Worm (Caenorhabditis elegans) whole organism, young adult: ENCODE measurements around the gene mth-2.

ENCODE experiments used
- B0035.1 ChIP-seq: sonication (generic microtip); optimal IDR thresholded peaks from 2 replicates; lab custom pipeline; 2016; ENCODE audit warnings: missing genetic modification characterization, mild to moderate bottlenecking, missing compliant biosample characterization, missing genotype, missing genetic modification reagents
- F55B11.4 ChIP-seq: sonication (generic microtip); optimal IDR thresholded peaks from 2 replicates; lab custom pipeline; 2016; ENCODE audit warnings: missing compliant biosample characterization, missing genetic modification characterization, borderline replicate concordance; ENCODE audit not compliant: insufficient read depth
- K12H6.12 ChIP-seq: fragments of 200-800 bp; sonication (Bioruptor generic); optimal IDR thresholded peaks from 2 replicates; lab custom pipeline; 2018; ENCODE audit warnings: mild to moderate bottlenecking, missing genetic modification characterization, missing compliant biosample characterization
- Y53G8AR.9 ChIP-seq: fragments of 200-800 bp; sonication (Bioruptor generic); conservative IDR thresholded peaks from 2 replicates; pipeline ENCODE4 v1.3.6; 2022; ENCODE audit warnings: missing genetic modification reagents, missing genetic modification characterization, missing compliant biosample characterization
- attf-3 ChIP-seq: fragments of 200-800 bp; sonication (Bioruptor generic); conservative IDR thresholded peaks from 2 replicates; pipeline ENCODE4 v1.3.6; 2022; ENCODE audit warnings: missing genetic modification reagents, missing genetic modification characterization, missing compliant biosample characterization
- attf-5 ChIP-seq: fragments of 200-800 bp; sonication (Bioruptor generic); optimal IDR thresholded peaks from 2 replicates; lab custom pipeline; 2018; ENCODE audit warnings: mild to moderate bottlenecking, missing genetic modification characterization, missing compliant biosample characterization
- attf-6 ChIP-seq: fragments of 200-800 bp; sonication (Bioruptor generic); IDR thresholded peaks from 2 replicates; pipeline ENCODE4 v1.3.6; 2022; ENCODE audit warnings: missing genetic modification reagents, missing genetic modification characterization, missing compliant biosample characterization
- cebp-1 ChIP-seq, 2 experiments: fragments of 200-800 bp in 1 of 2; sonication (Bioruptor generic) in 1 of 2; sonication (generic microtip) in 1 of 2; IDR thresholded peaks in 1 of 2; optimal IDR thresholded peaks in 1 of 2; 2 replicates each; pipeline versions ENCODE4 v1.3.6 to Lab custom; 2017 to 2022; ENCODE audit warnings: missing compliant biosample characterization in 2 of 2, missing genetic modification characterization in 2 of 2, mild to moderate bottlenecking in 1 of 2, missing genetic modification reagents in 1 of 2, moderate library complexity in 1 of 2
- egl-18 ChIP-seq: fragments of 200-800 bp; sonication (Bioruptor generic); IDR thresholded peaks from 2 replicates; pipeline ENCODE4 v1.3.6; 2022; ENCODE audit warnings: missing genetic modification reagents, missing genetic modification characterization, missing compliant biosample characterization
- egl-44 ChIP-seq: fragments of 200-800 bp; sonication (Bioruptor generic); IDR thresholded peaks from 2 replicates; pipeline ENCODE4 v1.3.6; 2022; ENCODE audit warnings: missing genetic modification reagents, missing genetic modification characterization, missing compliant biosample characterization
- fkh-3 ChIP-seq: sonication (generic microtip); optimal IDR thresholded peaks from 2 replicates; lab custom pipeline; 2016; ENCODE audit warnings: mild to moderate bottlenecking, missing genetic modification characterization, missing compliant biosample characterization
- gei-17 ChIP-seq: fragments of 200-800 bp; sonication (Bioruptor generic); optimal IDR thresholded peaks from 2 replicates; lab custom pipeline; 2018; ENCODE audit warnings: mild to moderate bottlenecking, missing genetic modification characterization, missing compliant biosample characterization
- hlh-12 ChIP-seq: sonication (generic microtip); optimal IDR thresholded peaks from 2 replicates; lab custom pipeline; 2016; ENCODE audit warnings: missing genetic modification characterization, missing compliant biosample characterization
- hlh-26 ChIP-seq: fragments of 200-800 bp; sonication (Bioruptor generic); conservative IDR thresholded peaks from 2 replicates; pipeline ENCODE4 v1.3.6; 2022; ENCODE audit warnings: missing genetic modification reagents, missing genetic modification characterization, missing compliant biosample characterization
- hrde-1 ChIP-seq: sonication (generic microtip); optimal IDR thresholded peaks from 2 replicates; lab custom pipeline; 2016; ENCODE audit warnings: missing genetic modification characterization, mild to moderate bottlenecking, missing compliant biosample characterization, moderate library complexity, missing genotype, missing genetic modification reagents, borderline replicate concordance
- lag-1 ChIP-seq: fragments of 200-800 bp; sonication (Bioruptor generic); IDR thresholded peaks from 2 replicates; pipeline ENCODE4 v1.3.6; 2022; ENCODE audit warnings: missing genetic modification reagents, missing genetic modification characterization, missing compliant biosample characterization
- let-526 ChIP-seq: fragments of 200-800 bp; sonication (Bioruptor generic); IDR thresholded peaks from 2 replicates; pipeline ENCODE4 v1.3.6; 2022; ENCODE audit warnings: missing genetic modification reagents, missing genetic modification characterization, missing compliant biosample characterization
- lin-35 ChIP-seq, 3 experiments: fragments of 150-350 bp in 2 of 3; sonication (generic microtip) in 1 of 3; optimal IDR thresholded peaks; 2 replicates each; lab custom pipeline; 2014 to 2018; ENCODE audit warnings: missing biosample characterization in 3 of 3, missing genetic modification characterization in 3 of 3, missing genetic modification reagents in 3 of 3
- madf-6 ChIP-seq: fragments of 200-800 bp; sonication (Bioruptor generic); IDR thresholded peaks from 2 replicates; pipeline ENCODE4 v1.3.6; 2022; ENCODE audit warnings: missing genetic modification reagents, missing genetic modification characterization, missing compliant biosample characterization
- madf-8 ChIP-seq: fragments of 200-800 bp; sonication (Bioruptor generic); conservative IDR thresholded peaks from 2 replicates; pipeline ENCODE4 v1.3.6; 2022; ENCODE audit warnings: missing genetic modification reagents, missing genetic modification characterization, missing compliant biosample characterization
- mel-28 ChIP-seq: sonication (generic microtip); optimal IDR thresholded peaks from 2 replicates; lab custom pipeline; 2016; ENCODE audit warnings: borderline replicate concordance, mild to moderate bottlenecking, missing genetic modification characterization, missing compliant biosample characterization
- mes-4 ChIP-seq: sonication (generic microtip); optimal IDR thresholded peaks from 2 replicates; lab custom pipeline; 2016; ENCODE audit warnings: missing genotype, missing genetic modification characterization, missing compliant biosample characterization
- nhr-120 ChIP-seq: fragments of 200-800 bp; sonication (Bioruptor generic); IDR thresholded peaks from 2 replicates; pipeline ENCODE4 v1.3.6; 2022; ENCODE audit warnings: missing genetic modification characterization, missing compliant biosample characterization
- nhr-90 ChIP-seq: sonication (generic microtip); optimal IDR thresholded peaks from 2 replicates; lab custom pipeline; 2016; ENCODE audit warnings: missing genotype, mild to moderate bottlenecking, missing genetic modification characterization, missing compliant biosample characterization
- repo-1 ChIP-seq: sonication (generic microtip); optimal IDR thresholded peaks from 2 replicates; lab custom pipeline; 2017; ENCODE audit warnings: mild to moderate bottlenecking, missing genetic modification characterization, missing compliant biosample characterization
- rpc-1 ChIP-seq, 2 experiments: fragments of 150-350 bp in 1 of 2; sonication (generic microtip) in 1 of 2; optimal IDR thresholded peaks; 2 replicates each; lab custom pipeline; 2014 to 2018; ENCODE audit warnings: missing biosample characterization in 1 of 2, missing genetic modification characterization in 1 of 2, missing genetic modification reagents in 1 of 2, missing genotype in 1 of 2
- sea-2 ChIP-seq: fragments of 200-800 bp; sonication (Bioruptor generic); IDR thresholded peaks from 2 replicates; pipeline ENCODE4 v1.3.6; 2022; ENCODE audit warnings: missing genetic modification characterization, missing compliant biosample characterization
- snpc-1.3 ChIP-seq: sonication (generic microtip); optimal IDR thresholded peaks from 2 replicates; lab custom pipeline; 2017; ENCODE audit warnings: missing genetic modification characterization, mild to moderate bottlenecking, missing compliant biosample characterization, antibody characterized with exemption, moderate library complexity, missing genotype, missing genetic modification reagents; ENCODE audit not compliant: insufficient read depth
- snpc-3.4 ChIP-seq: sonication (generic microtip); optimal IDR thresholded peaks from 2 replicates; lab custom pipeline; 2017; ENCODE audit warnings: missing genetic modification characterization, mild to moderate bottlenecking, missing compliant biosample characterization, antibody characterized with exemption, moderate library complexity, missing genotype, missing genetic modification reagents
- snpc-4 ChIP-seq, 5 experiments: fragments of 150-350 bp in 1 of 5; sonication (generic microtip) in 4 of 5; optimal IDR thresholded peaks; 2 replicates each; lab custom pipeline; 2014 to 2018; ENCODE audit warnings: missing genetic modification characterization in 5 of 5, missing biosample characterization in 3 of 5, antibody characterized with exemption in 2 of 5, mild to moderate bottlenecking in 2 of 5, missing compliant biosample characterization in 2 of 5, missing genotype in 2 of 5, moderate library complexity in 2 of 5, missing genetic modification reagents in 1 of 5
- zim-3 ChIP-seq: sonication (generic microtip); optimal IDR thresholded peaks from 2 replicates; lab custom pipeline; 2017; ENCODE audit warnings: mild to moderate bottlenecking, missing genetic modification characterization, moderate library complexity, missing compliant biosample characterization
- ztf-25 ChIP-seq: fragments of 200-800 bp; sonication (Bioruptor generic); IDR thresholded peaks from 2 replicates; pipeline ENCODE4 v1.3.6; 2022; ENCODE audit warnings: missing genetic modification reagents, missing genetic modification characterization, missing compliant biosample characterization
- ztf-3 ChIP-seq: fragments of 200-800 bp; sonication (Bioruptor generic); optimal IDR thresholded peaks from 2 replicates; lab custom pipeline; 2018; ENCODE audit warnings: mild to moderate bottlenecking, missing genetic modification characterization, missing compliant biosample characterization

Gene mth-2

ce11 chrII:4178838-4179237, 15.3 kb downstream of the mth-2 start, which contains the start of gene R03H10.7:
TSS of gene R03H10.7 (minus strand) at chrII:4178938.
- TF ChIP-seq hrde-1 (tag; lab: Kevin White, UChicago) (no peak), madf-6 (GFP tag; lab: Robert Waterston, UW) (no peak), snpc-4 (GFP tag; optimal IDR thresholded peaks at IDR 0.05; lab: Kevin White, UChicago) (no peak), snpc-4 (tag; optimal IDR thresholded peaks at IDR 0.05; lab: Kevin White, UChicago) (no peak), madf-8 (GFP tag; lab: Robert Waterston, UW) (no peak), B0035.1 (tag; lab: Kevin White, UChicago) (no peak), ztf-3 (GFP tag; lab: Kevin White, UChicago) (no peak), rpc-1 (optimal IDR thresholded peaks at IDR 0.05; lab: Kevin White, UChicago) (no peak), rpc-1 (tag; optimal IDR thresholded peaks at IDR 0.05; lab: Kevin White, UChicago) (no peak), hlh-26 (no peak), lin-35 (GFP tag; optimal IDR thresholded peaks at IDR 0.05; lab: Kevin White, UChicago) (no peak), nhr-120 (GFP tag; lab: Robert Waterston, UW) (no peak), egl-18 (GFP tag; lab: Robert Waterston, UW) (no peak)

- TF ChIP-seq Y53G8AR.9 (GFP tag; lab: Robert Waterston, UW), result no peak
- TF ChIP-seq snpc-4 (GFP tag; optimal IDR thresholded peaks at IDR 0.05; lab: Kevin White, UChicago), result no peak
- no peak for TF ChIP-seq snpc-4 (tag; optimal IDR thresholded peaks at IDR 0.05; lab: Kevin White, UChicago)
- TF ChIP-seq cebp-1 (GFP tag; IDR thresholded peaks at IDR 0.05; lab: Robert Waterston, UW), result peak; percentile 52; the same call in 1 of the 2 replicates
- peak; percentile 86 for TF ChIP-seq cebp-1 (tag; optimal IDR thresholded peaks at IDR 0.05; lab: Kevin White, UChicago)
- no peak for TF ChIP-seq attf-5 (GFP tag; lab: Kevin White, UChicago)
Measured at ce11 chrII:4173842-4174241, 20.3 kb downstream of the mth-2 start.

DNA sequence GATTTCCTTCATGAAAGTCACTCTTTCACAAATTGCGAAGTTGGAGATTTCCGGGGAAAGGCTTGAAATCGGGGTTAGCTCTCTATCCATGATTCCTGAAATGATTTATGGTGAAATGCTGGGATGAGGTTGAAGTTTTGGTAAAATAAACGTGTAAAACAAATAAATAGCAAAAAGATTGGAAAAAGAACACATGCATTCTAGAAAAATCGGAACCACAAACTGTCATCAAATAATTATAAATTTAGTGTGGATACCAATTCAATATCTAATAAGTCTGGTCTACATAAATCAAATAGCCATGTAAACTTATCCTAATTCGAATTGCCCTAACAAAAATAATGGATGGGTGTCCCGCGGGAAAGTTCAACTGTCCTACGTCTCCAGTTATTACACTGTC, 20.7 kb downstream of the mth-2 start, which contains the start of gene R03H10.6:
Gene R03H10.6 (minus strand): TSS at position 101 of the 400 bp plus-strand sequence.
- TF ChIP-seq madf-6 (GFP tag; lab: Robert Waterston, UW), result no peak
- no peak for TF ChIP-seq egl-44 (GFP tag; lab: Robert Waterston, UW)
- no peak for TF ChIP-seq mes-4
- TF ChIP-seq B0035.1 (tag; lab: Kevin White, UChicago), result no peak
- TF ChIP-seq snpc-1.3 (tag; lab: Kevin White, UChicago), result no peak
- TF ChIP-seq hlh-12, result no peak
- TF ChIP-seq fkh-3, result no peak

DNA sequence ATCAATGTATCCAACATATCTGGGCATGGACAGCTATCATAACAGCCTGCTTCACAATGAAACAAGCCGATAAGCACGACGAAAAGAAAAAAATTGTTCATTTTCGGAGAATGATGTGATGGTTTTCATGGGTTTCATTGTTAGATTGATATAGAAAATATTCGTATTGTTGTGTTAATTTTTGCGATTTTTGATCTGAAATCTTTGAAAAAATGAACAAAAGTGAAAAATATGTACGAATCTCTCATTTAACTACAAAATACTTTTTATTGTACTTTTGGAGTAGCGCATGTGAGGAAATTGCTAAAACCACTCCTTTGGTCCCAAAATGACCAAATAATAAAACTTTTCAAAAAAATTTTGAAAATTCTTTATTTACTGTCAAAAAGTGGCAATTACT, 23.6 kb downstream of the mth-2 start, which contains the start of gene R03H10.5:
Gene R03H10.5 (minus strand): TSS at position 101 of the 400 bp plus-strand sequence.
- TF ChIP-seq nhr-90 (tag; lab: Kevin White, UChicago) (no peak), lag-1 (no peak), repo-1 (no peak), ztf-25 (no peak), attf-3 (no peak), attf-6 (GFP tag; lab: Robert Waterston, UW) (no peak), F55B11.4 (tag; lab: Kevin White, UChicago) (no peak), snpc-3.4 (tag; lab: Kevin White, UChicago) (no peak), gei-17 (GFP tag; lab: Kevin White, UChicago) (no peak), let-526 (GFP tag; lab: Robert Waterston, UW) (no peak), sea-2 (GFP tag; lab: Robert Waterston, UW) (no peak), mel-28 (tag; lab: Kevin White, UChicago) (no peak), zim-3 (no peak), K12H6.12 (no peak), egl-18 (GFP tag; lab: Robert Waterston, UW) (no peak)
